Fruit fly (Drosophila melanogaster) whole organism, prepupa: ENCODE data around the gene Mst27D.

Experiments used
- Blimp-1 ChIP-seq: fragments of 200-800 bp; sonication (Bioruptor generic); optimal IDR thresholded peaks from 3 replicates; lab custom pipeline; 2017; ENCODE audit warnings: missing biosample characterization, missing genetic modification characterization, mild to moderate bottlenecking, moderate library complexity, missing genetic modification reagents
- CG10631 ChIP-seq: fragments of 200-800 bp; sonication (Bioruptor generic); optimal IDR thresholded peaks from 2 replicates; lab custom pipeline; 2016; ENCODE audit warnings: missing biosample characterization, missing genetic modification characterization
- CG10669 ChIP-seq: fragments of 200-800 bp; sonication (Bioruptor generic); optimal IDR thresholded peaks from 3 replicates; lab custom pipeline; 2018; ENCODE audit warnings: missing biosample characterization, mild to moderate bottlenecking, missing genetic modification characterization, moderate library complexity
- CG11294 ChIP-seq: fragments of 200-800 bp; sonication (Bioruptor generic); IDR thresholded peaks from 2 replicates; pipeline ENCODE4 v1.3.6; 2022; ENCODE audit warnings: missing biosample characterization, missing genetic modification characterization
- CG11762 ChIP-seq: fragments of 200-800 bp; sonication (Bioruptor generic); optimal IDR thresholded peaks from 3 replicates; lab custom pipeline; 2016; ENCODE audit warnings: missing biosample characterization, missing genetic modification characterization; ENCODE audit not compliant: insufficient read depth
- CG11902 ChIP-seq: fragments of 200-800 bp; sonication (Bioruptor generic); optimal IDR thresholded peaks from 3 replicates; lab custom pipeline; 2016; ENCODE audit warnings: missing biosample characterization, missing genetic modification characterization
- CG15336 ChIP-seq: fragments of 200-800 bp; sonication (Bioruptor generic); IDR thresholded peaks from 2 replicates; pipeline ENCODE4 v1.3.6; 2022; ENCODE audit warnings: missing biosample characterization, missing genetic modification characterization
- CG1621 ChIP-seq: fragments of 200-800 bp; sonication (Bioruptor generic); optimal IDR thresholded peaks from 3 replicates; lab custom pipeline; 2018; ENCODE audit warnings: missing biosample characterization, mild to moderate bottlenecking, missing genetic modification characterization
- CG16779 ChIP-seq: fragments of 200-800 bp; sonication (Bioruptor generic); optimal IDR thresholded peaks from 3 replicates; lab custom pipeline; 2017; ENCODE audit warnings: missing biosample characterization, mild to moderate bottlenecking, missing genetic modification characterization
- CG3032 ChIP-seq: fragments of 200-800 bp; optimal IDR thresholded peaks from 2 replicates; lab custom pipeline; 2019; ENCODE audit warnings: missing biosample characterization, mild to moderate bottlenecking, missing genetic modification characterization, moderate library complexity
- CG31627 ChIP-seq: fragments of 200-800 bp; sonication (Bioruptor generic); optimal IDR thresholded peaks from 3 replicates; lab custom pipeline; 2016; ENCODE audit warnings: missing biosample characterization, missing genetic modification characterization
- CG32006 ChIP-seq: fragments of 200-800 bp; sonication (Bioruptor generic); optimal IDR thresholded peaks from 3 replicates; lab custom pipeline; 2017; ENCODE audit warnings: missing biosample characterization, mild to moderate bottlenecking, missing genetic modification characterization
- CG34406 ChIP-seq: fragments of 200-800 bp; sonication (Bioruptor generic); optimal IDR thresholded peaks from 3 replicates; lab custom pipeline; 2016; ENCODE audit warnings: missing biosample characterization, missing genetic modification characterization
- CG3919 ChIP-seq: fragments of 200-800 bp; sonication (Bioruptor generic); optimal IDR thresholded peaks from 3 replicates; lab custom pipeline; 2016; ENCODE audit warnings: missing biosample characterization, missing genetic modification characterization
- CG6163 ChIP-seq: fragments of 200-800 bp; sonication (Bioruptor generic); IDR thresholded peaks from 3 replicates; pipeline ENCODE4 v1.3.6; 2022; ENCODE audit warnings: missing biosample characterization, missing genetic modification characterization
- CG6808 ChIP-seq: fragments of 200-800 bp; sonication (Bioruptor generic); optimal IDR thresholded peaks from 3 replicates; lab custom pipeline; 2017; ENCODE audit warnings: missing biosample characterization, missing genetic modification characterization, mild to moderate bottlenecking, moderate library complexity, missing genetic modification reagents
- CG6854 ChIP-seq: fragments of 200-800 bp; sonication (Bioruptor generic); optimal IDR thresholded peaks from 2 replicates; lab custom pipeline; 2017; ENCODE audit warnings: missing biosample characterization, mild to moderate bottlenecking, missing genetic modification characterization
- CG7368 ChIP-seq: fragments of 200-800 bp; sonication (Bioruptor generic); optimal IDR thresholded peaks from 3 replicates; lab custom pipeline; 2016; ENCODE audit warnings: missing biosample characterization, missing genetic modification characterization
- CG8119 ChIP-seq: fragments of 200-800 bp; sonication (Bioruptor generic); IDR thresholded peaks from 3 replicates; pipeline ENCODE4 v1.3.6; 2022; ENCODE audit warnings: missing biosample characterization, missing genetic modification characterization
- CG9139 ChIP-seq: fragments of 200-800 bp; sonication (Bioruptor generic); optimal IDR thresholded peaks from 3 replicates; lab custom pipeline; 2017; ENCODE audit warnings: missing biosample characterization, mild to moderate bottlenecking, missing genetic modification characterization
- Eip75B ChIP-seq: fragments of 200-800 bp; sonication (Bioruptor generic); optimal IDR thresholded peaks from 3 replicates; lab custom pipeline; 2016; ENCODE audit warnings: missing biosample characterization, missing genetic modification characterization
- Eip78C ChIP-seq: fragments of 200-800 bp; sonication (Bioruptor generic); peaks from one replicate; lab custom pipeline; 2016; ENCODE audit warnings: missing biosample characterization, missing genetic modification characterization
- Eip93F ChIP-seq: fragments of 200-800 bp; sonication (Bioruptor generic); optimal IDR thresholded peaks from 2 replicates; lab custom pipeline; 2016; ENCODE audit warnings: missing biosample characterization, mild to moderate bottlenecking, missing genetic modification characterization
- Ets21C ChIP-seq: fragments of 200-800 bp; sonication (Bioruptor generic); optimal IDR thresholded peaks from 3 replicates; lab custom pipeline; 2016; ENCODE audit warnings: missing biosample characterization, missing genetic modification characterization
- Ets96B ChIP-seq: fragments of 200-800 bp; optimal IDR thresholded peaks from 2 replicates; lab custom pipeline; 2019; ENCODE audit warnings: missing biosample characterization, mild to moderate bottlenecking, missing genetic modification characterization, moderate library complexity
- Gug ChIP-seq: fragments of 200-800 bp; sonication (Bioruptor generic); IDR thresholded peaks from 2 replicates; pipeline ENCODE4 v1.3.6; 2022; ENCODE audit warnings: missing biosample characterization, missing genetic modification characterization
- Hr38 ChIP-seq: sonication (Bioruptor generic); optimal IDR thresholded peaks from 2 replicates; lab custom pipeline; 2016; ENCODE audit warnings: missing biosample characterization, missing genetic modification characterization
- Hr39 ChIP-seq: fragments of 200-800 bp; sonication (Bioruptor generic); optimal IDR thresholded peaks from 2 replicates; lab custom pipeline; 2016; ENCODE audit warnings: missing biosample characterization, missing genetic modification characterization
- Hr4 ChIP-seq: fragments of 200-800 bp; sonication (Bioruptor generic); optimal IDR thresholded peaks from 3 replicates; lab custom pipeline; 2016; ENCODE audit warnings: missing biosample characterization, missing genetic modification characterization
- Lpt ChIP-seq: fragments of 200-800 bp; sonication (Bioruptor generic); optimal IDR thresholded peaks from 3 replicates; lab custom pipeline; 2016; ENCODE audit warnings: missing biosample characterization, missing genetic modification characterization
- Met ChIP-seq: fragments of 200-800 bp; sonication (Bioruptor generic); optimal IDR thresholded peaks from 3 replicates; lab custom pipeline; 2016; ENCODE audit warnings: missing biosample characterization, missing genetic modification characterization
- OdsH ChIP-seq: fragments of 200-800 bp; sonication (Bioruptor generic); optimal IDR thresholded peaks from 3 replicates; lab custom pipeline; 2016; ENCODE audit warnings: missing biosample characterization, missing genetic modification characterization
- Smox ChIP-seq: fragments of 200-800 bp; sonication (Bioruptor generic); optimal IDR thresholded peaks from 3 replicates; lab custom pipeline; 2016; ENCODE audit warnings: missing biosample characterization, missing genetic modification characterization
- Sox102F ChIP-seq: fragments of 200-800 bp; sonication (Bioruptor generic); optimal IDR thresholded peaks from 2 replicates; lab custom pipeline; 2016; ENCODE audit warnings: missing biosample characterization, mild to moderate bottlenecking, missing genetic modification characterization
- Sox14 ChIP-seq: fragments of 200-800 bp; sonication (Bioruptor generic); optimal IDR thresholded peaks from 3 replicates; lab custom pipeline; 2016; ENCODE audit warnings: missing biosample characterization, missing genetic modification characterization
- Sox15 ChIP-seq: fragments of 200-800 bp; sonication (Bioruptor generic); optimal IDR thresholded peaks from 3 replicates; lab custom pipeline; 2016; ENCODE audit warnings: missing biosample characterization, missing genetic modification characterization
- dac ChIP-seq: fragments of 200-800 bp; sonication (Bioruptor generic); optimal IDR thresholded peaks from 2 replicates; lab custom pipeline; 2017; ENCODE audit warnings: missing biosample characterization, mild to moderate bottlenecking, missing genetic modification characterization
- dsx ChIP-seq: fragments of 200-800 bp; optimal IDR thresholded peaks from 3 replicates; lab custom pipeline; 2019; ENCODE audit warnings: missing biosample characterization, mild to moderate bottlenecking, missing genetic modification characterization, moderate library complexity; ENCODE audit not compliant: poor library complexity, severe bottlenecking
- esn ChIP-seq: fragments of 200-800 bp; sonication (Bioruptor generic); optimal IDR thresholded peaks from 2 replicates; lab custom pipeline; 2016; ENCODE audit warnings: missing biosample characterization, mild to moderate bottlenecking, missing genetic modification characterization, moderate library complexity
- fd59A ChIP-seq: fragments of 200-800 bp; sonication (Bioruptor generic); optimal IDR thresholded peaks from 2 replicates; lab custom pipeline; 2017; ENCODE audit warnings: missing biosample characterization, mild to moderate bottlenecking, missing genetic modification characterization, missing genetic modification reagents
- lz ChIP-seq: fragments of 200-800 bp; sonication (Bioruptor generic); optimal IDR thresholded peaks from 3 replicates; lab custom pipeline; 2016; ENCODE audit warnings: missing biosample characterization, missing genetic modification characterization
- net ChIP-seq: fragments of 200-800 bp; sonication (Bioruptor generic); optimal IDR thresholded peaks from 3 replicates; lab custom pipeline; 2016; ENCODE audit warnings: missing biosample characterization, missing genetic modification characterization
- salr ChIP-seq, 2 experiments: fragments of 200-800 bp; sonication (Bioruptor generic); optimal IDR thresholded peaks; 3 replicates each; lab custom pipeline; 2016 to 2018; ENCODE audit warnings: missing biosample characterization in 2 of 2, missing genetic modification characterization in 2 of 2, mild to moderate bottlenecking in 1 of 2
- ss ChIP-seq, 2 experiments: fragments of 200-800 bp; sonication (Bioruptor generic); optimal IDR thresholded peaks; 2 replicates in 1 of 2; 3 replicates in 1 of 2; lab custom pipeline; 2017 to 2018; ENCODE audit warnings: mild to moderate bottlenecking in 2 of 2, missing biosample characterization in 2 of 2, missing genetic modification characterization in 2 of 2, moderate library complexity in 1 of 2
- svp ChIP-seq: fragments of 200-800 bp; sonication (Bioruptor generic); peaks from one replicate; lab custom pipeline; 2016; ENCODE audit warnings: missing biosample characterization, missing genetic modification characterization
- topi ChIP-seq: fragments of 200-800 bp; sonication (Bioruptor generic); optimal IDR thresholded peaks from 3 replicates; lab custom pipeline; 2016; ENCODE audit warnings: missing biosample characterization, missing genetic modification characterization
- vri ChIP-seq: fragments of 200-800 bp; sonication (Bioruptor generic); optimal IDR thresholded peaks from 3 replicates; lab custom pipeline; 2016; ENCODE audit warnings: missing biosample characterization, mild to moderate bottlenecking, missing genetic modification characterization

Mst27D gene

DNA sequence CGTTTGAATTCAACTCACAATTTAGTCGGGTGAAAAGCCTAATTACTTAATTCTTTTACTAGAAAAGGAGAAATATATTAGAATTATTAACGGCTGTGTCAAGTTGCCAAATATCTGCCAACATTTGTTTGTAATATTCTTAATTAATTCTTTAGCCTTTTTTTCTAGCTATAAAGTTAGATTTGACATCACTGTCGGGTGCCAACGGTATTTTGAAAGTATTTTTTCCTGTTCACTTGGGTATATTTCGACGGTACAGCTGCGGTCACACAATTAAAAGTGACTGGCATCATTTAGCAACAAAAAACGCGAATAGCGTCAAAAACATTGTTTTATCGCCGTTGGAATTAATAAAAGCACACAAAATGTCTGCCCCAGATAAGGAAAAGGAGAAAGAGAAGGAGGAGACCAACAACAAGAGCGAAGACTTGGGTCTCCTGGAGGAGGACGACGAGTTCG is 3.1 kb upstream of the Mst27D start, which contains the start of gene Sem1:
Sem1 (plus strand) TSS at position 266 of the 459 bp plus-strand sequence.
- TF ChIP-seq Hr38 (no peak), CG16779 (tag; lab: Kevin White, UChicago) (no peak), CG11902 (GFP tag; lab: Kevin White, UChicago) (no peak), CG31627 (GFP tag; lab: Kevin White, UChicago) (no peak), CG6808 (GFP tag; lab: Kevin White, UChicago) (peak; percentile 85), esn (peak; percentile 12), topi (peak; percentile 24), Sox102F (GFP tag; lab: Kevin White, UChicago) (no peak), net (GFP tag; lab: Kevin White, UChicago) (no peak)

DNA sequence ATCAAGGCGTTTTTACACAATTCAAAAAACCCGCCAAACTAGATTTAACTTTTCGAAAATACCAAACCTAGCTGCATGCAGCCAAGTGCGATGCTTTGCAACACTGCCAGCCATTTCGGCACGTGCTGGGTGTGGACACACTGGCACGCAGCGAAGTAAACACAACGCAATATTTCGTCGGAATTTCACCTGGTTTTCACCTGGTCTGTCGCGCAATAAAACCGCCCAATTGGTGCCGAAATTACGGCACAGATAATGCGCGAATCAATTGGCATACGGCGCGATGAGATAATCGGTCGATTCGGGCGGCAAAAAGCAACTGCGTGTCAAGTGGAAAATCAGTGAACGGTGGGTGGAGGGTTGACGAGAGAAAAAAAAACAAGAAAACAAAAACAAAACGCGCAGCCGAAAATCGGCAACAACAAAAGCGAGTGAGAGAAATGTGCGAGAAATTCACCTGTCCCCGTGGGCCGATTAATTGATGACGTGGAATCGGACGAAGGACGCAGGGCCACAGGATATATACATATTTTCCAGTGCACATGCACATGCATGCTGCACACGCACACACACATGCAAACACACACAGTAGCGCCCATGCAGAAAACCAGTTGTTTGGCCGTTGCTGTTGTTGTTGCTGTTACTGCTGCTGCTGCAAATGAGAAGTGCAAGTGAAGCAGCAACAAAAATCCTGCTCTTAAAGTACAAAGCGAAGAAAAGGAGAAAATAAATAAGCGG is 4.3 kb downstream of the Mst27D start, which contains the start of gene Mnn1:
Mnn1 (plus strand) TSS at position 113 of the 738 bp plus-strand sequence.
- TF ChIP-seq Hr4 (no peak), salr (GFP tag; optimal IDR thresholded peaks at IDR 0.05; lab: Kevin White, UChicago) (no peak), CG1621 (tag; lab: Kevin White, UChicago) (no peak), net (GFP tag; lab: Kevin White, UChicago) (no peak), esn (peak; percentile 48), CG8119 (GFP tag; lab: Robert Waterston, UW) (peak; percentile 63; the same call in 2 of the 3 replicates), ss (GFP tag; optimal IDR thresholded peaks at IDR 0.05; lab: Kevin White, UChicago) (no peak), CG32006 (GFP tag; lab: Kevin White, UChicago) (no peak), OdsH (GFP tag; lab: Kevin White, UChicago) (no peak), CG16779 (tag; lab: Kevin White, UChicago) (no peak), Sox102F (GFP tag; lab: Kevin White, UChicago) (no peak), CG7368 (no peak), CG11902 (GFP tag; lab: Kevin White, UChicago) (no peak), Sox15 (GFP tag; lab: Kevin White, UChicago) (no peak), dac (GFP tag; lab: Kevin White, UChicago) (no peak), CG11294 (no peak), Eip75B (GFP tag; lab: Kevin White, UChicago) (peak; percentile 24), CG15336 (0 out of 2 replicates have a peak, but pooled peaks have one; percentile 10), Hr38 (no peak), CG34406 (GFP tag; lab: Kevin White, UChicago) (no peak), Eip93F (GFP tag; lab: Kevin White, UChicago) (peak; percentile 63), lz (GFP tag; lab: Kevin White, UChicago) (peak; percentile 28), Smox (GFP tag; lab: Kevin White, UChicago) (no peak), CG6854 (GFP tag; lab: Kevin White, UChicago) (no peak), CG3919 (GFP tag; lab: Kevin White, UChicago) (no peak), CG6163 (no peak; the same call in 2 of the 3 replicates), CG10669 (no peak), Met (GFP tag; lab: Kevin White, UChicago) (no peak), svp (GFP tag; lab: Kevin White, UChicago) (no peak), Lpt (no peak), CG31627 (GFP tag; lab: Kevin White, UChicago) (peak; percentile 7), CG11762 (GFP tag; lab: Kevin White, UChicago) (no peak), fd59A (GFP tag; lab: Kevin White, UChicago) (no peak), Ets21C (no peak), Gug (GFP tag; lab: Robert Waterston, UW) (no peak), CG9139 (GFP tag; lab: Kevin White, UChicago) (no peak), Eip78C (GFP tag; lab: Kevin White, UChicago) (peak; percentile 76), CG10631 (GFP tag; lab: Kevin White, UChicago) (no peak), CG3032 (tag; lab: Kevin White, UChicago) (peak; percentile 30), Blimp-1 (GFP tag; lab: Kevin White, UChicago) (peak; percentile 77), CG6808 (GFP tag; lab: Kevin White, UChicago) (no peak), vri (GFP tag; lab: Kevin White, UChicago) (peak; percentile 99), Hr39 (GFP tag; lab: Kevin White, UChicago) (no peak), Sox14 (GFP tag; lab: Kevin White, UChicago) (peak; percentile 46), Ets96B (tag; lab: Kevin White, UChicago) (no peak), dsx (GFP tag; lab: Kevin White, UChicago) (no peak)
